Worm (Caenorhabditis elegans) whole organism, L4 larva: ENCODE data around the gene irld-22.

Source experiments
- F49E8.2 ChIP-seq: sonication (generic microtip); optimal IDR thresholded peaks from 2 replicates; lab custom pipeline; 2016; ENCODE audit warnings: missing compliant biosample characterization, mild to moderate bottlenecking, missing genetic modification characterization, borderline replicate concordance
- ZK337.2 ChIP-seq: fragments of 200-800 bp; sonication (Bioruptor generic); IDR thresholded peaks from 2 replicates; pipeline ENCODE4 v1.3.6; 2022; ENCODE audit warnings: missing genetic modification reagents, missing genetic modification characterization, missing compliant biosample characterization
- aha-1 ChIP-seq: fragments of 150-350 bp; peaks from one replicate; lab custom pipeline; 2014; ENCODE audit warnings: missing biosample characterization, missing genetic modification characterization
- aly-2 ChIP-seq: sonication (generic microtip); optimal IDR thresholded peaks from 2 replicates; lab custom pipeline; 2018; ENCODE audit warnings: missing biosample characterization, missing genetic modification characterization
- ama-1 ChIP-seq: fragments of 150-350 bp; optimal IDR thresholded peaks from 2 replicates; lab custom pipeline; 2014; ENCODE audit warnings: inconsistent platforms, mixed read lengths
- arid-1 ChIP-seq: fragments of 200-800 bp; sonication (Bioruptor generic); conservative IDR thresholded peaks from 2 replicates; pipeline ENCODE4 v1.3.6; 2022; ENCODE audit warnings: missing genetic modification reagents, missing genetic modification characterization, missing compliant biosample characterization
- ces-1 ChIP-seq: fragments of 150-350 bp; sonication (generic microtip); optimal IDR thresholded peaks from 4 replicates; lab custom pipeline; 2014; ENCODE audit warnings: missing biosample characterization, missing genetic modification reagents, missing genetic modification characterization
- duxl-1 ChIP-seq: sonication (generic microtip); optimal IDR thresholded peaks from 2 replicates; lab custom pipeline; 2016; ENCODE audit warnings: mild to moderate bottlenecking, missing genetic modification characterization, moderate library complexity, missing compliant biosample characterization; ENCODE audit not compliant: poor library complexity
- egl-27 ChIP-seq: sonication (generic microtip); optimal IDR thresholded peaks from 3 replicates; lab custom pipeline; 2017; ENCODE audit warnings: missing biosample characterization, missing genetic modification reagents, missing genetic modification characterization
- egl-43 ChIP-seq: fragments of 200-800 bp; sonication (Bioruptor generic); IDR thresholded peaks from 2 replicates; pipeline ENCODE4 v1.3.6; 2022; ENCODE audit warnings: missing genetic modification reagents, missing genetic modification characterization, missing compliant biosample characterization
- gei-8 ChIP-seq: fragments of 200-800 bp; sonication (Bioruptor generic); optimal IDR thresholded peaks from 2 replicates; lab custom pipeline; 2018; ENCODE audit warnings: mild to moderate bottlenecking, missing genetic modification characterization, missing compliant biosample characterization
- hlh-11 ChIP-seq: fragments of 200-800 bp; sonication (Bioruptor generic); optimal IDR thresholded peaks from 2 replicates; lab custom pipeline; 2018; ENCODE audit warnings: mild to moderate bottlenecking, missing genetic modification characterization, missing compliant biosample characterization
- lim-7 ChIP-seq: fragments of 200-800 bp; sonication (Bioruptor generic); IDR thresholded peaks from 2 replicates; pipeline ENCODE4 v1.3.6; 2022; ENCODE audit warnings: missing genetic modification characterization, missing compliant biosample characterization
- lin-1 ChIP-seq: fragments of 200-800 bp; sonication (Bioruptor generic); IDR thresholded peaks from 2 replicates; pipeline ENCODE4 v1.3.6; 2022; ENCODE audit warnings: missing genetic modification reagents, missing genetic modification characterization, missing compliant biosample characterization
- lin-15B ChIP-seq: fragments of 150-350 bp; sonication (generic microtip); optimal IDR thresholded peaks from 3 replicates; lab custom pipeline; 2014; ENCODE audit warnings: missing biosample characterization, missing genetic modification characterization
- lin-38 ChIP-seq: fragments of 200-800 bp; sonication (Bioruptor generic); IDR thresholded peaks from 2 replicates; pipeline ENCODE4 v1.3.6; 2022; ENCODE audit warnings: missing genetic modification reagents, missing genetic modification characterization, missing compliant biosample characterization
- lsy-2 ChIP-seq, 2 experiments: fragments of 150-350 bp in 1 of 2; sonication (generic microtip) in 1 of 2; optimal IDR thresholded peaks; 2 replicates each; lab custom pipeline; 2014 to 2017; ENCODE audit warnings: missing biosample characterization in 2 of 2, missing genetic modification characterization in 2 of 2
- madf-9 ChIP-seq: fragments of 200-800 bp; sonication (Bioruptor generic); conservative IDR thresholded peaks from 2 replicates; pipeline ENCODE4 v1.3.6; 2022; ENCODE audit warnings: missing genetic modification reagents, missing genetic modification characterization, missing compliant biosample characterization
- mes-2 ChIP-seq: sonication (generic microtip); optimal IDR thresholded peaks from 2 replicates; lab custom pipeline; 2016; ENCODE audit warnings: missing genotype, mild to moderate bottlenecking, missing genetic modification characterization, missing compliant biosample characterization; ENCODE audit not compliant: poor library complexity, severe bottlenecking
- nhr-111 ChIP-seq: fragments of 200-800 bp; sonication (Bioruptor generic); optimal IDR thresholded peaks from 2 replicates; lab custom pipeline; 2018; ENCODE audit warnings: mild to moderate bottlenecking, missing genetic modification characterization, missing compliant biosample characterization
- nhr-25 ChIP-seq: sonication (generic microtip); optimal IDR thresholded peaks from 2 replicates; lab custom pipeline; 2017; ENCODE audit warnings: missing genetic modification characterization, mild to moderate bottlenecking, missing compliant biosample characterization, antibody characterized with exemption, moderate library complexity, borderline replicate concordance; ENCODE audit not compliant: insufficient read depth
- nhr-28 ChIP-seq: fragments of 150-350 bp; optimal IDR thresholded peaks from 2 replicates; lab custom pipeline; 2014; ENCODE audit warnings: missing biosample characterization, missing genetic modification characterization
- nhr-76 ChIP-seq: fragments of 150-350 bp; optimal IDR thresholded peaks from 2 replicates; lab custom pipeline; 2014; ENCODE audit warnings: missing biosample characterization, missing genetic modification characterization
- nhr-77 ChIP-seq: fragments of 150-350 bp; optimal IDR thresholded peaks from 2 replicates; lab custom pipeline; 2014; ENCODE audit warnings: missing biosample characterization, missing genetic modification characterization
- php-3 ChIP-seq: fragments of 200-800 bp; sonication (Bioruptor generic); IDR thresholded peaks from 2 replicates; pipeline ENCODE4 v1.3.6; 2022; ENCODE audit warnings: missing genetic modification reagents, missing genetic modification characterization, missing compliant biosample characterization
- pqm-1 ChIP-seq: sonication (generic microtip); optimal IDR thresholded peaks from 2 replicates; lab custom pipeline; 2017; ENCODE audit warnings: missing biosample characterization, missing genetic modification characterization
- saeg-2 ChIP-seq: fragments of 200-800 bp; sonication (Bioruptor generic); IDR thresholded peaks from 2 replicates; pipeline ENCODE4 v1.3.6; 2022; ENCODE audit warnings: missing genetic modification reagents, missing genetic modification characterization, missing compliant biosample characterization
- set-16 ChIP-seq: fragments of 200-800 bp; sonication (Bioruptor generic); IDR thresholded peaks from 2 replicates; pipeline ENCODE4 v1.3.6; 2022; ENCODE audit warnings: missing genetic modification reagents, missing genetic modification characterization, missing compliant biosample characterization
- tag-97 ChIP-seq: fragments of 200-800 bp; sonication (Bioruptor generic); IDR thresholded peaks from 2 replicates; pipeline ENCODE4 v1.3.6; 2022; ENCODE audit warnings: missing genetic modification characterization, missing compliant biosample characterization
- unc-39 ChIP-seq: sonication (generic microtip); optimal IDR thresholded peaks from 2 replicates; lab custom pipeline; 2017; ENCODE audit warnings: missing biosample characterization, missing genetic modification characterization
- unc-62 ChIP-seq, 3 experiments: fragments of 150-350 bp in 1 of 3; sonication (generic microtip); optimal IDR thresholded peaks in 2 of 3; peaks in 1 of 3; 1 replicate in 1 of 3; 2 replicates in 2 of 3; lab custom pipeline; 2014 to 2017; ENCODE audit warnings: missing biosample characterization in 3 of 3, missing genetic modification characterization in 3 of 3, missing genetic modification reagents in 3 of 3, missing genotype in 1 of 3
- zfp-3 ChIP-seq: fragments of 200-800 bp; sonication (Bioruptor generic); conservative IDR thresholded peaks from 2 replicates; pipeline ENCODE4 v1.3.6; 2022; ENCODE audit warnings: missing genetic modification reagents, missing genetic modification characterization, missing compliant biosample characterization
- zip-2 ChIP-seq: fragments of 150-350 bp; optimal IDR thresholded peaks from 2 replicates; lab custom pipeline; 2014; ENCODE audit warnings: missing biosample characterization, missing genetic modification characterization

The irld-22 gene

ce11 chrV:3913131-3913530 is 13.1 kb upstream of the irld-22 start:
- TF ChIP-seq unc-62 (GFP tag; optimal IDR thresholded peaks at IDR 0.05 in 1 of 2; lab: Kevin White, UChicago) (peak in 1 of 2 experiments; percentile 29), unc-62 (tag; optimal IDR thresholded peaks at IDR 0.05; lab: Kevin White, UChicago) (no peak), lin-15B (no peak), ces-1 (GFP tag; lab: Kevin White, UChicago) (no peak), set-16 (GFP tag; lab: Robert Waterston, UW) (peak; percentile 67), egl-43 (0 out of 2 replicates have a peak, but pooled peaks have one; percentile 9), tag-97 (GFP tag; lab: Robert Waterston, UW) (no peak), aha-1 (tag; lab: Kevin White, UChicago) (peak; percentile 76), lsy-2 (tag; optimal IDR thresholded peaks at IDR 0.05; lab: Kevin White, UChicago) (no peak), ama-1 (lab: Kevin White, UChicago) (no peak), F49E8.2 (no peak), nhr-111 (GFP tag; lab: Kevin White, UChicago) (no peak)

DNA sequence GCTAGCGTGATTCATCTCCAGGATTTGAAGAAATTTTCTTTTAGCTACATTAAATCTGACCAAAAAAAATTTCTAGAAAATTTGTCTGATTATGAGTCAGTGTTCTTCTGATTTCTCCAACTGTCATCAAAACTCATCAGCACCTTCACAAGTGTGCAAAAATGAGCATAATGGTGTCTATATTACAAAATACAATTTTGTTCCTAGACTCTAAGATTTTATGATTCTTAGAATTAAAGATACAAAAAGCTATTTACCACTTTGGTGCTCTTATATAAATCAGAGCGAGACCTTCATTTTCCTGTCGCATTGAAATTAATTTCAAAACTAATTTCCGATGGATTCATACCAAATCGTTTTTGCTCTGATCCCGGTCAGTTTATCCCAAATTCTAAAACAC is 12.5 kb upstream of the irld-22 start, which contains the start of gene srx-68:
Gene srx-68 (plus strand): TSS at position 301 of the 400 bp plus-strand sequence.
- TF ChIP-seq nhr-25 (tag; lab: Kevin White, UChicago) (no peak), mes-2 (no peak), php-3 (GFP tag; lab: Robert Waterston, UW) (no peak), zip-2 (tag; lab: Kevin White, UChicago) (no peak), lin-1 (no peak), saeg-2 (no peak), lin-38 (GFP tag; lab: Robert Waterston, UW) (no peak), lin-15B (no peak), gei-8 (no peak), nhr-77 (tag; lab: Kevin White, UChicago) (no peak), hlh-11 (tag; lab: Kevin White, UChicago) (no peak)

- no peak for TF ChIP-seq lim-7 (GFP tag; lab: Robert Waterston, UW)
- TF ChIP-seq lin-38 (GFP tag; lab: Robert Waterston, UW) = no peak
- no peak for TF ChIP-seq egl-27
- TF ChIP-seq zfp-3 (GFP tag; lab: Robert Waterston, UW) = no peak
- peak; percentile 0 for TF ChIP-seq nhr-28 (tag; lab: Kevin White, UChicago)
- no peak for TF ChIP-seq nhr-76 (tag; lab: Kevin White, UChicago)
- TF ChIP-seq egl-43 = no peak
- TF ChIP-seq madf-9 (GFP tag; lab: Robert Waterston, UW) = no peak
- peak; percentile 3 for TF ChIP-seq pqm-1 (tag; lab: Kevin White, UChicago)
- no peak for TF ChIP-seq gei-8
- TF ChIP-seq aly-2 (tag; lab: Kevin White, UChicago) = no peak
- peak; percentile 81 for TF ChIP-seq duxl-1
- TF ChIP-seq ZK337.2 (GFP tag; lab: Robert Waterston, UW) = no peak
These were observed 5.8 kb upstream of the irld-22 start, which contains the start of gene nhr-156 for ce11 chrV:3905841-3906240. Gene nhr-156 (plus strand): TSS chrV:3906106.

ce11 chrV:3903424-3903823 is 3.4 kb upstream of the irld-22 start:
- no peak for TF ChIP-seq egl-43
- no peak for TF ChIP-seq nhr-111 (GFP tag; lab: Kevin White, UChicago)
- no peak for TF ChIP-seq arid-1
- no peak for TF ChIP-seq unc-39
- TF ChIP-seq unc-62 (GFP tag; optimal IDR thresholded peaks at IDR 0.05 in 1 of 2; lab: Kevin White, UChicago) = peak in 1 of 2 experiments; percentile 93
- no peak for TF ChIP-seq unc-62 (tag; optimal IDR thresholded peaks at IDR 0.05; lab: Kevin White, UChicago)
